Worm (Caenorhabditis elegans) whole organism, L3 larva: ENCODE measurements around the gene F59B1.2.

Experiments
- ZK546.5 ChIP-seq: sonication (generic microtip); optimal IDR thresholded peaks from 2 replicates; lab custom pipeline; 2017; ENCODE audit warnings: missing biosample characterization, missing genetic modification characterization
- aly-2 ChIP-seq: fragments of 150-350 bp; optimal IDR thresholded peaks from 2 replicates; lab custom pipeline; 2014; ENCODE audit warnings: missing biosample characterization, missing genetic modification characterization
- ceh-16 ChIP-seq: sonication (generic microtip); optimal IDR thresholded peaks from 2 replicates; lab custom pipeline; 2017; ENCODE audit warnings: missing biosample characterization, missing genetic modification characterization
- elt-3 ChIP-seq, 3 experiments: fragments of 150-350 bp in 1 of 3; sonication (generic microtip) in 2 of 3; optimal IDR thresholded peaks; 2 replicates in 2 of 3; 4 replicates in 1 of 3; lab custom pipeline; 2014 to 2017; ENCODE audit warnings: missing biosample characterization in 3 of 3, missing genetic modification characterization in 3 of 3
- fos-1 ChIP-seq: fragments of 150-350 bp; optimal IDR thresholded peaks from 2 replicates; lab custom pipeline; 2014; ENCODE audit warnings: missing biosample characterization, missing genetic modification characterization
- jun-1 ChIP-seq: fragments of 150-350 bp; optimal IDR thresholded peaks from 2 replicates; lab custom pipeline; 2014; ENCODE audit warnings: missing biosample characterization, missing genetic modification reagents, missing genetic modification characterization
- nhr-12 ChIP-seq: fragments of 150-350 bp; optimal IDR thresholded peaks from 2 replicates; lab custom pipeline; 2014; ENCODE audit warnings: missing biosample characterization, missing genetic modification characterization
- nhr-237 ChIP-seq: fragments of 150-350 bp; optimal IDR thresholded peaks from 2 replicates; lab custom pipeline; 2014; ENCODE audit warnings: missing biosample characterization, missing genetic modification characterization
- nhr-28 ChIP-seq: fragments of 150-350 bp; optimal IDR thresholded peaks from 2 replicates; lab custom pipeline; 2014; ENCODE audit warnings: missing biosample characterization, missing genetic modification characterization
- pha-4 ChIP-seq: fragments of 150-350 bp; optimal IDR thresholded peaks from 2 replicates; lab custom pipeline; 2014; ENCODE audit warnings: missing biosample characterization, missing genetic modification reagents, missing genetic modification characterization
- snpc-4 ChIP-seq: fragments of 150-350 bp; optimal IDR thresholded peaks from 2 replicates; lab custom pipeline; 2014; ENCODE audit warnings: missing biosample characterization, missing genetic modification characterization

DNA sequence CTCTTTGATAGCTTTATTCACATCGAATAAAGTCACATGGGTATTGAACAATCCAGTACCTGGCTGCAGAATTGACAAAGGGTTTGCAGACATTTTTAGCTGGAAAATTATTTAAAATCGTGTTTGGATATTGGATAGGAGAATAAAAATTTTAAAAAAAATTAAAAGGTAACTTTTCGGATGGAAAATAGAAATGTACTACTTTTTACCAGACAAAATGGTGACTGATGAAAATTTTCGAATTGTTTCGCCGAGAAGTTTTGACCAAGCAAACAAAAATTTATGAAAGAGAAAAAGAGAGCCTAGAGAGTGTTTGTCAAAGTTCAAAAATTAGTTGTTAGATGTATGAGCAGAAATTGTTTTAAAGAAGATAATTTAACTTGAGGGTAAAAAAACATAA, 14.7 kb downstream of the F59B1.2 start, which contains the start of gene F59B1.10:
- TF ChIP-seq snpc-4 (tag; lab: Kevin White, UChicago) (no peak), nhr-28 (tag; lab: Kevin White, UChicago) (no peak), aly-2 (tag; lab: Kevin White, UChicago) (no peak), nhr-12 (no peak), nhr-237 (tag; lab: Kevin White, UChicago) (no peak), ZK546.5 (no peak), pha-4 (no peak), elt-3 (tag; optimal IDR thresholded peaks at IDR 0.05; lab: Kevin White, UChicago) (no peak), fos-1 (tag; lab: Kevin White, UChicago) (no peak), jun-1 (tag; lab: Kevin White, UChicago) (no peak), ceh-16 (tag; lab: Kevin White, UChicago) (no peak)
